Fruit fly (Drosophila melanogaster) whole organism, larva: ENCODE results near the gene Cdk2.

Source experiments
- noc ChIP-seq: fragments of 200-800 bp; sonication (Bioruptor generic); optimal IDR thresholded peaks from 3 replicates; lab custom pipeline; 2019; ENCODE audit warnings: missing biosample characterization, mild to moderate bottlenecking, missing genetic modification characterization, moderate library complexity

Cdk2 gene

DNA sequence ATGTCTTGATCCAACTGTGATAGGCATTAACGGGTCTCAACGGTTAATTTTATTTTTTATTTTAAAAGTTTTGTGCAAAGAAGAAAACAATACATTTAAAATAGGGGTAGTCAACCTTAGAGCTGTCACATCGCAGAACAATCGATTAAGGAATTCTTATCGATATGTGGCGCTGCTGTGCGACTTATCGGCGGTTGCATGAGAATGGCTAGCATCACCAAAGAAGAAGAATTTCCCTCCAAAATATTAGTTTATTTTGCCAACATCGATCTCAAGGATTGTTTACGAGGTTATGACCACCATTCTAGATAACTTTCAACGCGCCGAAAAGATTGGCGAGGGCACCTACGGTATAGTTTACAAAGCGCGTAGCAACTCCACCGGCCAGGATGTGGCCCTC, at the start of gene Cdk2:
Cdk2 (plus strand) TSS at position 219 of the 400 bp plus-strand sequence.
- TF ChIP-seq noc (tag; lab: Kevin White, UChicago) = no peak

DNA sequence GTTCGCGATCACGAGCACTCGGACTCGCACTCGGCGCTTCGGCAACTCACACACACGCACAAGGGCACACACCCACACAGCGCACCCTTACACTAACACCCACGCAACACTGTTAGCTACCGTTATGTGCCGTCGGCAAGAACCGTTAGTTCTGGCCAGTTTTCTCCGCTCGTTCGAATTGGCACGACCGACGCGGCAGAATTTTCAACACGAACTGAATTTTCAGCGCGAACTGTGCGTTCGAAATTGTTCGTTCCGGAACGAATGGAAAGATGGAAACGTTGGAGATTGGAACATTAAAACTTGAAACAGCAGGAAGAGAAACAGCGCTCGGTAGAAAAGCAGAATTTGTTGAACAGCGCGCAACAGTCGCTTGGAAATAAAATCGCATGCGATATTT, 21.1 kb upstream of the Cdk2 start, which contains the start of gene Oamb:
Oamb (minus strand) TSS at position 218 of the 400 bp plus-strand sequence.
- no peak for TF ChIP-seq noc (tag; lab: Kevin White, UChicago)

DNA sequence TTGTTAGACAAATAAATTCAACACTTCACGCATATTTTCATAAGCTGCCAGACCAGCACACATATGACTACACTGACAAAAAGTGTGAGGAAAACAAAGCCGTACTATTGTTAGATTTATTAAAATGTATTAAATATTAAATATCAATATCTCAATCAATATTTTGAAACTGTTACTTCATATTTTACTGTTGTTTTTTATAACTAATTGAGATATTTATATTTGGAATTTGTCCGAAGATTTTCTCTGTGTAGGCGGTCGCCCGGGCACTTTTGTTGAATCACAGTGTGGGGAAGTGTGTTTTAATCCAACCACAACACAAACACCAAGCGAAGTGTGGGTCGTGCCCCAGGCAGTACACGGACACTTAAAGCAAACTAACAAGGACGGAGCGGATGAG, 16.1 kb upstream of the Cdk2 start:
- no peak for TF ChIP-seq noc (tag; lab: Kevin White, UChicago)

DNA sequence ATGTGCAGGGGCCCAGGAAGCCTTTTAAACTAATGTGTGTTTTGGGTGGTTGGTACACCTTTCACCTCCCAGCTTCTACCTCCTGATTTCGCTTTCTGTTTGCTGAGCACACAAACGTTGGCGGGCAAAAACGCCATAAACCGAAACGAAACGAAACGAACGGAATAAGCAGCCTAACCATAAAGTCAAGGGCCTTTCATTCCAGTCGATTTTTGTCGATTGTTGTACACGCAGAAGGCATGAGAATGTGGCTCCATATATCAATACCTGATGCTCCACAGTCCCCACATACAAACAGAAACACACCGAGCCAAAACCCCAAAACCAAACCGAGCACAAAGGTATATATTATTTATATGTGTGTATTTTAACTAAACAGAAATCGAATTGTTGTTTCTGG, 11.9 kb upstream of the Cdk2 start:
- no peak for TF ChIP-seq noc (tag; lab: Kevin White, UChicago)

DNA sequence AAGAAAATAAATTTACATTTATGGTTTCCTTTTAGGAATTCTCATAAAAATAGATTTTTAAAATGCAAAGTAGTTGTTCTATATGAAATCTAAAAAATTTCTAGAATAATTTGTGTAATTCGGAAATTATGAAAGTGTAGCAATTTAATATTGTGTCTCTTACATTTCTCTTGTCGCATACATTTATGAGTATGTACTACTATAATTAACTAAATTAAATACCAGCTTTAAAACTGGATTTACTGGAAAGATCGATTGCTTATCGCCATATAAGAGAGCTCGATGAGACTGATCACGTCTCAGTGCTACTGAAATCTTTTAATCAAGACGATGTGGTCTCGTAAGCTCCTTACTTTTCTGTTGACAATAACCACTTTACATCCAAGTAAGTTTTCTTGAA, 4.1 kb upstream of the Cdk2 start, which contains the start of gene CG31205:
CG31205 (plus strand) TSS at position 301 of the 400 bp plus-strand sequence.
- no peak for TF ChIP-seq noc (tag; lab: Kevin White, UChicago)

DNA sequence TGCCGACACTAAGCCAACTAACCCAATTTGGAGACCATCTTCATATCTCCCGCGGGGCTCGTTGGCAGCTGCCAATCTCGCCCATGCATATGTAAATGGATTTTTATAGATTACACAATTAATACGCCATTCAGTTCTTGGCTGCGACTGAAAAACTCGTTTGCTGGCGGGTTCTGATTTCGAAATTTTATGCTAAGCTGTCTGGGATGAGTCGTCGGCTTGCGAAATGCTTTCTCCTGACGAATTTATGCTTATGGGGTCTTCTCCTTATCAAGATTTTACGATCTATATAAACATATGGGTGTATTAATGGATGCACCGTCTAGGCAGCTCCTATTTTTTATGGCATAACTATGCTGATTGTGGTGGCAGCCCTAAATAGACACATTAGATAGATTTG, 3.6 kb downstream of the Cdk2 start, which contains the start of gene CG17267:
CG17267 (minus strand) TSS at position 101 of the 400 bp plus-strand sequence.
- TF ChIP-seq noc (tag; lab: Kevin White, UChicago) = no peak

DNA sequence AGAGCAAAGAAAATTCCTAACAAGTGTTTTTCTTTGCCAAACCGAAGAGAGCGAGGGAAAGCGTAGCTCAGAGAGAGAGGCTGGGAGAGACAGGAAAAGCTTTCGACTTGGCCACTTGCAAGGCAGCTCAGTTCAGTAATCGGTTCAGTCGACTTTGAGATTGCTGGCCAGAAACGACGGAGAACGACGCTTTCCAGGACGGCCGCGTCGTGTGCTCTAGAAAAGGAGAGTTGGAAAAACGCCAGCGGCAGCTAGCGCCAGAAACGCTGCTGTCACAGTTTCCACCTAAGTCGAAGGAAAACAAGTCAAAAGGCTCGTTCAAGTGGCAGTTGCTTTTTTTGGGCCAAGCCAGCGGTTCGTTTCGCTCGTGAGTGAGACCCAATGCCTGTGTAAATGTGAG, 4.5 kb downstream of the Cdk2 start, which contains the start of gene CG42322:
CG42322 (plus strand) TSS at position 138 of the 400 bp plus-strand sequence.
- TF ChIP-seq noc (tag; lab: Kevin White, UChicago) = no peak

DNA sequence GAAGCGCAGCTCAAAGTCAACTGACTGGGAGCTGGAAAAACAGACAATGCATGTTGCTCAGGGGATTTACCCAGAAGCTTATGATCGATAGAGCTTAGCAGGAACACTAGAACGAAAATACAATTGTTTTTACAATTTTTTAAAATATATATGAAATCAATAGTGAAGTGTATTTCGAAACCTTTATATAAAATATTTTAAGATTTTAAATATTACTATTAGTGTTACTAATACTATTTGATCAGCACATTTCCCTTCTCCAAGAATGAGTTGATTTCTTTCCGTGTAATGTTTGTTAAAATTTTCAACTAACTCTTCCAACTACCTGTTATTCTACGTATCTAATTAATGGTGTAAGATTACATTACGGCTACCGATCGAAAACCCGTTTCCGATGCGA, 8.3 kb downstream of the Cdk2 start, which contains the start of gene CG31199:
CG31199 (minus strand) TSS at position 101 of the 400 bp plus-strand sequence.
- TF ChIP-seq noc (tag; lab: Kevin White, UChicago) = no peak

DNA sequence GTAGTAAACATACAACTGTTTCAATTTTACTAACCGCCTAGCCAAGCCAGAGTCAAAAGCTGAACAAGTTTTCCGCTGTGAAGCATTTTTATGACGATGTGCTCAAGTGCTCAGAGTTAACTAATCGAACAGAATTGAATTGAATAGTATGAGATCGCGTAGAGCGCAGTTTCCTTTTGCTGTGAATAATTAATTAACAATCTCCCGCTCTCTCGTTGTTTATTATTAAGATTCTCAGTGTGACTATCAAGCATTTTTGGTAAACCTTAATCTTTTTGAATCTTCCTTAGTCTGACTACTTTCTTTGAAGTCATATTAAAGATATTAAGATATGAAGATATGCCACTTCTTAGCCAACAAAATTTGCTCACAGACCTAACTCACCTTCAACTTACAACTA, 9.8 kb downstream of the Cdk2 start, which contains the start of gene CG31200:
CG31200 (minus strand) TSS at position 101 of the 400 bp plus-strand sequence.
- TF ChIP-seq noc (tag; lab: Kevin White, UChicago) = no peak

DNA sequence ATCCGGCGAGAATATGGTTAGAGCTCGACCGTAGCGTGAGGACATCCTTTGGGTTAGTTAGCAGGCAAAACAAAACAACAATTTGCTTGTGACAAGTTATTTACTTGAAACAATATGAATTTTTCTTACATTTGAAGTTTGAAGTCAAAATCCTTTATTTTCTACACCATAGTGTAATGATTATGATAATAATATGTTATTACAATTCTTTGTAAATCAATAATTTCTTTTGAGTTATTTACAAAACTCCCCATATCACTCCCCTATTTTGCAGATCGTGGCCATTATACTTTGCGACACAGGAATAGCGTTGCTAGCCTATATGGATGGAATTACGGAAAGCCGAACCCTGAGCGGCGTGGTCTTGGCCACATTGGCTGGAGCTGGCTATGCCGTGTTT, 13.6 kb downstream of the Cdk2 start, which contains the start of gene Prosalpha4T1:
Prosalpha4T1 (minus strand) TSS at position 101 of the 400 bp plus-strand sequence.
- TF ChIP-seq noc (tag; lab: Kevin White, UChicago) = no peak

DNA sequence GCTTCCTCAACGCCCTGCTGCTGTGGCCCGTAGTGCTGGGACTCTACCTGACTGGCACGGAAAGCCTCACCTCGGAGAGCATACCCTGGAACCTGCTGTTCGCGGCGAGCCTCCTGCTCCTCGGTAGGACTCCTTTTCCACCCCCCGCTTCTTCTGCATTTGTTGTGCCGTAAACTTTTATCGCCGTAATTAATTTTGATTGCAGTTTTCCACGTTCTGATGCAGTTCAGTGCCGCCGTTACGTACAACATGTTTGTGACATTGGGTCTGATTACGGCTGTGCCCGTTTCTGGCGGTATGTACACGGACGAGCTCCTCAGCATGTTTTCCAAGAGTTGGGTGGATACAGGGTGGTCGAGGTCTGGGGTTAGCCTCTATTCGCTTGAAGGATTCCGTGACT, 14.1 kb downstream of the Cdk2 start:
- TF ChIP-seq noc (tag; lab: Kevin White, UChicago) = no peak

DNA sequence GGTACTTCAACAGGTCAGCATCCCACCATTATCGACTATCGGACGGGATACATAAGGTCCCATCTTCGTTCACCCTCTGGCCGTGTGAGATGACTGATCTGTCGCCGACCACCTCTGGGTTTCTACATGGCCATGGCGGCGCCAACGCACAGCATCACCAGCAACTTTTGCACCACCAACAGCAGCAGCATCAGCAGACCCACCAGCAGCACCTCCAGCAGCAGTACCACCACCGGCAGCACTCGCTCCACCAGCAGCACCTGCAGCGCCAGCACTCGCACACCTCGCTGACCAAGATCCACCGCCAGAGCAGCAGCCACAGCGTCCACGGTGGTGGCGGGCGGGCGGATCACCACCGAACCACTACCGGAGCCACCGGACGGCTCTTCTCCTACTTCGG, 19.6 kb downstream of the Cdk2 start:
- TF ChIP-seq noc (tag; lab: Kevin White, UChicago) = no peak

DNA sequence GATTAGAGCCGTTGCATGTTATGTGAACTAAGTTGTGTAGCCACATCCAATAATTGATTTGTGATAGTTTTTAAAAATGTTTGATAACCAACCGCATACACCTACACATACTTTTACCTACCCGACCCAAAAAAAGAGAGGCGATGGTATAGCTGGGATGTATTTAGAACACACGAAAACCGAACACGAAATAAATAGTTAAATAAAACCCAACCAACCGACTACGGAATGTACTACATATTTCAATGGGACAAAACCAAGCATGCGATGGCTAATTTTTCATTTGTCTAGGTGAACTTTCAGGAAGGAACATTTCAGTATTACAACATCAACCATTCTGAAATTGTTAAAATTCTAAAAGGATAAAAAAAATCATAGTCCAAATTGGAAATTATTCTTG, 21.0 kb downstream of the Cdk2 start, which contains the start of gene Syp:
Syp (plus strand) TSS at position 301 of the 400 bp plus-strand sequence.
- no peak for TF ChIP-seq noc (tag; lab: Kevin White, UChicago)

DNA sequence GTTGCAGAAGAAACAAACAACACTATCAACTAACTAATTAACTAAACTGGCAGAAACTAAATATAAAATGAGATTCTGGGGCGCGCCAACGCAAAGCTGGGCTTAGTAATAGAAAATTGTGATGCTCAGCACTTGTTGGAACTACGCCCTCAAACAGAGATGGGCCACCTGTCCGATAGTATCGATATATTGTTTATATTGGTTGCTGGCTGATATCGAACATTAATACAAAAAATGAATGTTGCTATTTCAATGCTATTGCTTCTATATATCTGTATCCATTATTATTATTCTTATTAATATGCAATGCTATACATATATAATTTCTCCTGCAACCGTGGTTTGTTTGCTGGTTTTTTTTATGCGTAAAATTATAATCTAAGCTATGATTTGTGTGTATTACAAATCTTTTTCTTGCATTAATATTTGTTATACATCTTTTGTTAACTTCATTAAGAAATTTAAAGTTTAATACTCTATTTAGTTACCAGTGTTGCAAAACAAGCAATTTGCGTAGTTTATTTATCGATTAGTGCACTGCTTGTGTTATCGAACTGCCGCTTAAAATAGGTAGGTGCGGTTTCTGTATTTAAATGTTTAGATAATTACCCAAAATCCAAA, 26.9 kb downstream of the Cdk2 start, which contains the start of gene CG31195:
CG31195 (minus strand) TSS at position 195 of the 621 bp plus-strand sequence.
- no peak for TF ChIP-seq noc (tag; lab: Kevin White, UChicago)

DNA sequence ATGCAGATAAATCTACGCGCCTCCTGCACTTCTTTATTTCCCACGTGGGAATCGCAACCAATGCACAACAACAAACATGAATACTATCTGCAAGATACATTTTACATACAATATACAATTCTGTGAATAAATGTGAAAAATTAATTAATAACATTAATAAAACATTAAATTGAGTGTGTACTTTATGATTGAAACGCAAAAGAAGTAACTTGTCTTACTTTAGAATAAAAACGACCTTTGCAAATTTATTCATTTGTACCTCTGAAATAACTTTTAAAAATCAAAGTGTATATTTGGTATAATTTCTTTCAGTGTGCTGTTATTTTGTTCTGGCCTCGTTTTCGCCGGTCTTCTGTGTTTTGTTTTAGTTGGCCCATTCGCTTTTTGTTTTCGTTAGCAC, 28.6 kb downstream of the Cdk2 start:
- no peak for TF ChIP-seq noc (tag; lab: Kevin White, UChicago)

DNA sequence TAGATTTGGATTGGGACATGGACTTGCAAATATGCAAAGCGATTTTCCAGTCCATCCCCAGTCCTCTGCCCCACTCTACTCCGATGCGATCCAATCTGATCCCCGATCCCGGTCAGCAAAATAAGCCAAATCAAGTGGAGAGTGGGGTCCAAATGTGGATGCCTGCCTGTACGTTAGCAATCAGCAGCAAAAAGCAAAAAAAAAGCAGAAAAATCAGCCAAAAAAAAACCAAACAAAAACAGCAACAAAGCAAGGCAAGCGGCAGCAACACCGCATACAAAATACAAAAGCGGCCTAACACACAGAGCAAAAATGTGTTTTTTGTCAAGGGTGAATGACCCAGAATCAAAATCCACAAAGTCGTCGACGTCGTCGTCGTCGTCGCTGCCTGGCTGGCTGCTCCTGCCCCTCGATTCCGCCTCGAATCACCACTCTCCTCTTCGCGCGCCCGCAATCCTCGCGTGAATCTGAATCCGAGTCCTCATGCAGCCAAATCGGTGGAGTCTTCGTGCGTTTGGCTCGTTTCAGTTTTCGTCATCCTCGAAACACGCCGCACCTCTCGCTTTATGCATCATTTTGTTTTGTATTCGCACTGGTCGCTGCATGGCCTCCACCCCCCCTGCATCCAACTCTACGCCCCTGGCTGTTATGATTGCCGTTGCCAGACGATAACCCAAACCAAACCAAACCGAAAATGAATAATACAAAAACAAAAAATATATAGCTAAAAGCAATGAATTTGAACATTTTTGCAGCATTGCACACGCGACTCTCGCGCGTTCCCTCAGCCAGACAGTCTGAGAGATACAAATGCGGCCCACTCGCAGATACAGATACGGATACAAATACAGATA, 30.1 kb downstream of the Cdk2 start:
- TF ChIP-seq noc (tag; lab: Kevin White, UChicago) = no peak
